Worm (Caenorhabditis elegans) whole organism, early embryonic: Measurements from ENCODE around the gene str-118.
"Not testable (repeated sequence)": the region's sequence is repeated elsewhere in the genome, so short reads cannot be mapped to it uniquely, and the experiment has no call there.

ENCODE experiments used
- ama-1 ChIP-seq: fragments of 150-350 bp; optimal IDR thresholded peaks from 2 replicates; lab custom pipeline; 2014
- ceh-36 ChIP-seq: sonication (generic microtip); optimal IDR thresholded peaks from 2 replicates; lab custom pipeline; 2016; ENCODE audit warnings: missing genetic modification characterization, inconsistent platforms, missing compliant biosample characterization
- ets-7 ChIP-seq: sonication (generic microtip); optimal IDR thresholded peaks from 2 replicates; lab custom pipeline; 2016; ENCODE audit warnings: missing genotype, missing genetic modification characterization, missing compliant biosample characterization
- hmbx-1 ChIP-seq: sonication (generic microtip); optimal IDR thresholded peaks from 2 replicates; lab custom pipeline; 2016; ENCODE audit warnings: mild to moderate bottlenecking, missing genetic modification characterization, missing compliant biosample characterization
- pes-1 ChIP-seq: fragments of 200-800 bp; sonication (Bioruptor generic); IDR thresholded peaks from 2 replicates; pipeline ENCODE4 v1.3.6; 2022; ENCODE audit warnings: missing genetic modification reagents, missing genetic modification characterization, missing compliant biosample characterization
- tbx-11 ChIP-seq: fragments of 200-800 bp; sonication (Bioruptor generic); IDR thresholded peaks from 2 replicates; pipeline ENCODE4 v1.3.6; 2022; ENCODE audit warnings: missing genetic modification characterization, missing compliant biosample characterization
- tra-4 ChIP-seq: sonication (generic microtip); optimal IDR thresholded peaks from 2 replicates; lab custom pipeline; 2017; ENCODE audit warnings: missing genetic modification characterization, missing compliant biosample characterization

DNA sequence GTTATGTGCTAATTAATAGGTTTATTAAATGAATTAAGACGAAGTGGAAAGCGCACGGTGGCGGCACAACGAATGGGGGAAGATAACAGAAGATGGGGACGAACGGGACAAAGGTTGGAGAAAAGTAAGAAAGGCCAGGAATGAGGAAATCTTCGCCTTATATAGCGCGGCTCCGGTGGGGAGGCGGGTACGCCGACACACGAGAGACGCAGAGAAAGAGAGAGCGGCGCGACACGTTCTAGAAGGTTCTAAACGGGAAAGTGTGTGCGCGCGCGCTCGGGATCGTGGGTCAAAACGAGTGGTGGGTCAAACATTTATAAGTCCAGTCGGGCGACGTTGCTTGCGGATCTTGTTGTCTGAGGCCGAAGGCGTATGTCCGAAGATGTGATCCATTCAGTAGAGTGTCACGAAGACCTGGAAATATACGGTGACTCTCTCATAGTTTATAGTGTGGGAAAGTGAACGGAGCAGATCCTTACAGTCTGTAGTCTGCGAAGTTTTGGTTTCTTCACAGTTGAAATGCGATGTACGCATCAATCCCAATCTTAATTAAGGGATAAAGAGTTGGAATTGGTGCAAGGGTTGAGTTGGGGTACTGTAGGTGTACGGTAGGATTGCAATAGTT, 2.7 kb upstream of the str-118 start:
- TF ChIP-seq tbx-11 (GFP tag; lab: Robert Waterston, UW) (0 out of 2 replicates have a peak, but pooled peaks have one; percentile 12), pes-1 (0 out of 2 replicates have a peak, but pooled peaks have one; percentile 60)
- not testable (repeated sequence) for TF ChIP-seq tra-4 (tag; lab: Kevin White, UChicago); ceh-36 (tag; lab: Kevin White, UChicago); ama-1; hmbx-1 (tag; lab: Kevin White, UChicago); ets-7 (tag; lab: Kevin White, UChicago)
